Fruit fly (Drosophila melanogaster) whole organism, embryonic: ENCODE results near the gene Rpt6.

Source experiments
- Atf3 ChIP-seq: fragments of 200-800 bp; sonication (Bioruptor generic); optimal IDR thresholded peaks from 3 replicates; lab custom pipeline; 2016; ENCODE audit warnings: missing biosample characterization, missing genetic modification characterization
- B-H2 ChIP-seq: fragments of 200-800 bp; sonication (Bioruptor generic); optimal IDR thresholded peaks from 2 replicates; lab custom pipeline; 2018; ENCODE audit warnings: missing biosample characterization, mild to moderate bottlenecking, missing genetic modification characterization
- CG10654 ChIP-seq: fragments of 200-800 bp; sonication (Bioruptor generic); optimal IDR thresholded peaks from 2 replicates; lab custom pipeline; 2016; ENCODE audit warnings: missing biosample characterization, missing genetic modification characterization
- CG12104 ChIP-seq: fragments of 200-800 bp; sonication (Bioruptor generic); optimal IDR thresholded peaks from 3 replicates; lab custom pipeline; 2016; ENCODE audit warnings: missing biosample characterization, missing genetic modification characterization
- CG13894 ChIP-seq: fragments of 200-800 bp; sonication (Bioruptor generic); optimal IDR thresholded peaks from 3 replicates; lab custom pipeline; 2018; ENCODE audit warnings: missing biosample characterization, mild to moderate bottlenecking, missing genetic modification characterization, moderate library complexity
- CG15269 ChIP-seq: fragments of 200-800 bp; sonication (Bioruptor generic); optimal IDR thresholded peaks from 2 replicates; lab custom pipeline; 2018; ENCODE audit warnings: missing biosample characterization, mild to moderate bottlenecking, missing genetic modification characterization, moderate library complexity
- CG1647 ChIP-seq: fragments of 200-800 bp; sonication (Bioruptor generic); optimal IDR thresholded peaks from 3 replicates; lab custom pipeline; 2016; ENCODE audit warnings: missing biosample characterization, missing genetic modification characterization
- CG18764 ChIP-seq: fragments of 200-800 bp; sonication (Bioruptor generic); optimal IDR thresholded peaks from 3 replicates; lab custom pipeline; 2016; ENCODE audit warnings: missing biosample characterization, missing genetic modification characterization
- CG2120 ChIP-seq: fragments of 200-800 bp; sonication (Bioruptor generic); optimal IDR thresholded peaks from 3 replicates; lab custom pipeline; 2016; ENCODE audit warnings: missing biosample characterization, missing genetic modification characterization
- CG30431 ChIP-seq: fragments of 200-800 bp; sonication (Bioruptor generic); optimal IDR thresholded peaks from 2 replicates; lab custom pipeline; 2017; ENCODE audit warnings: missing biosample characterization, missing genetic modification characterization
- CG3281 ChIP-seq: fragments of 200-800 bp; sonication (Bioruptor generic); optimal IDR thresholded peaks from 3 replicates; lab custom pipeline; 2017; ENCODE audit warnings: missing biosample characterization, mild to moderate bottlenecking, missing genetic modification characterization
- CG4282 ChIP-seq: fragments of 200-800 bp; sonication (Bioruptor generic); optimal IDR thresholded peaks from 2 replicates; lab custom pipeline; 2016; ENCODE audit warnings: missing biosample characterization, missing genetic modification characterization
- CG4617 ChIP-seq: fragments of 200-800 bp; sonication (Bioruptor generic); optimal IDR thresholded peaks from 3 replicates; lab custom pipeline; 2016; ENCODE audit warnings: missing biosample characterization, missing genetic modification characterization, borderline replicate concordance
- CG9727 ChIP-seq: fragments of 200-800 bp; sonication (Bioruptor generic); optimal IDR thresholded peaks from 3 replicates; lab custom pipeline; 2017; ENCODE audit warnings: missing biosample characterization, mild to moderate bottlenecking, missing genetic modification characterization
- CTCF ChIP-seq: fragments of 200-800 bp; sonication (Bioruptor generic); optimal IDR thresholded peaks from 2 replicates; lab custom pipeline; 2017; ENCODE audit warnings: missing biosample characterization, mild to moderate bottlenecking, missing genetic modification characterization, moderate library complexity
- Chrac-16 ChIP-seq: fragments of 200-800 bp; sonication (Bioruptor generic); optimal IDR thresholded peaks from 3 replicates; lab custom pipeline; 2016; ENCODE audit warnings: missing biosample characterization, missing genetic modification characterization
- Dek ChIP-seq: fragments of 200-800 bp; sonication (Bioruptor generic); optimal IDR thresholded peaks from 3 replicates; lab custom pipeline; 2019; ENCODE audit warnings: missing biosample characterization, mild to moderate bottlenecking, missing genetic modification characterization, moderate library complexity
- Dip3 ChIP-seq: fragments of 200-800 bp; sonication (Bioruptor generic); optimal IDR thresholded peaks from 3 replicates; lab custom pipeline; 2016; ENCODE audit warnings: missing biosample characterization, missing genetic modification characterization
- Doc2 ChIP-seq: fragments of 200-800 bp; sonication (Bioruptor generic); IDR thresholded peaks from 2 replicates; pipeline ENCODE4 v1.3.6; 2022; ENCODE audit warnings: missing biosample characterization, missing genetic modification characterization
- Dref ChIP-seq: fragments of 200-800 bp; sonication (Bioruptor generic); IDR thresholded peaks from 2 replicates; pipeline ENCODE4 v1.3.6; 2022; ENCODE audit warnings: missing biosample characterization, missing genetic modification characterization
- Eip74EF ChIP-seq, 2 experiments: fragments of 200-800 bp in 1 of 2; fragments of >200 bp in 1 of 2; sonication (Bioruptor generic) in 1 of 2; optimal IDR thresholded peaks; 2 replicates each; lab custom pipeline; 2017 to 2019; ENCODE audit warnings: missing biosample characterization in 2 of 2, missing genetic modification characterization in 2 of 2, mild to moderate bottlenecking in 1 of 2, moderate library complexity in 1 of 2
- GATAe ChIP-seq: fragments of 200-800 bp; sonication (Bioruptor generic); conservative IDR thresholded peaks from 2 replicates; pipeline ENCODE4 v1.3.6; 2022; ENCODE audit warnings: missing biosample characterization, missing genetic modification characterization
- HLH3B ChIP-seq: fragments of 200-800 bp; sonication (Bioruptor generic); IDR thresholded peaks from 2 replicates; pipeline ENCODE4 v1.3.6; 2022; ENCODE audit warnings: missing biosample characterization, missing genetic modification characterization
- Hr39 ChIP-seq: fragments of >200 bp; optimal IDR thresholded peaks from 2 replicates; lab custom pipeline; 2017
- Hr51 ChIP-seq, 2 experiments: fragments of 200-800 bp; sonication (Bioruptor generic); optimal IDR thresholded peaks; 2 replicates in 1 of 2; 3 replicates in 1 of 2; lab custom pipeline; 2016 to 2018; ENCODE audit warnings: missing biosample characterization in 2 of 2, missing genetic modification characterization in 2 of 2, mild to moderate bottlenecking in 1 of 2, moderate library complexity in 1 of 2
- MESR4 ChIP-seq: fragments of 200-800 bp; sonication (Bioruptor generic); optimal IDR thresholded peaks from 2 replicates; lab custom pipeline; 2018; ENCODE audit warnings: missing biosample characterization, mild to moderate bottlenecking, missing genetic modification characterization, moderate library complexity
- Mes4 ChIP-seq: fragments of 200-800 bp; sonication (Bioruptor generic); optimal IDR thresholded peaks from 2 replicates; lab custom pipeline; 2016; ENCODE audit warnings: missing biosample characterization, missing genetic modification characterization
- Mrtf ChIP-seq: fragments of 200-800 bp; sonication (Bioruptor generic); IDR thresholded peaks from 3 replicates; pipeline ENCODE4 v1.3.6; 2022; ENCODE audit warnings: missing biosample characterization, missing genetic modification characterization
- NC2β ChIP-seq: fragments of 200-800 bp; sonication (Bioruptor generic); optimal IDR thresholded peaks from 2 replicates; lab custom pipeline; 2016; ENCODE audit warnings: missing biosample characterization, missing genetic modification characterization
- Ravus ChIP-seq: fragments of 200-800 bp; sonication (Bioruptor generic); IDR thresholded peaks from 2 replicates; pipeline ENCODE4 v1.3.6; 2022; ENCODE audit warnings: missing biosample characterization, missing genetic modification characterization
- Rfx ChIP-seq: fragments of 200-800 bp; sonication (Bioruptor generic); IDR thresholded peaks from 2 replicates; pipeline ENCODE4 v1.3.6; 2022; ENCODE audit warnings: missing biosample characterization, missing genetic modification characterization
- Sin3A ChIP-seq: fragments of >200 bp; optimal IDR thresholded peaks from 2 replicates; lab custom pipeline; 2018
- Taf1 ChIP-seq: fragments of 200-800 bp; sonication (Bioruptor generic); IDR thresholded peaks from 2 replicates; pipeline ENCODE4 v1.3.6; 2022; ENCODE audit warnings: missing biosample characterization, missing genetic modification characterization
- Trl ChIP-seq, 3 experiments: fragments of >200 bp in 2 of 3; fragments of 200-800 bp in 1 of 3; sonication (Bioruptor generic) in 1 of 3; optimal IDR thresholded peaks; 2 replicates in 1 of 3; 3 replicates in 2 of 3; lab custom pipeline; 2016 to 2017; ENCODE audit warnings: missing biosample characterization in 1 of 3, missing genetic modification characterization in 1 of 3
- Vsx1 ChIP-seq: fragments of 200-800 bp; sonication (Bioruptor generic); optimal IDR thresholded peaks from 2 replicates; lab custom pipeline; 2017; ENCODE audit warnings: missing biosample characterization, mild to moderate bottlenecking, missing genetic modification characterization, missing genetic modification reagents
- Xrp1 ChIP-seq: fragments of 200-800 bp; sonication (Bioruptor generic); IDR thresholded peaks from 2 replicates; pipeline ENCODE4 v1.3.6; 2022; ENCODE audit warnings: missing biosample characterization, missing genetic modification characterization
- bab2 ChIP-seq: fragments of 200-800 bp; sonication (Bioruptor generic); optimal IDR thresholded peaks from 2 replicates; lab custom pipeline; 2016; ENCODE audit warnings: missing biosample characterization, missing genetic modification characterization
- bsh ChIP-seq, 2 experiments: fragments of 200-800 bp; sonication (Bioruptor generic); optimal IDR thresholded peaks; 2 replicates each; lab custom pipeline; 2017 to 2018; ENCODE audit warnings: mild to moderate bottlenecking in 2 of 2, missing biosample characterization in 2 of 2, missing genetic modification characterization in 2 of 2, moderate library complexity in 1 of 2
- cad ChIP-seq: fragments of >200 bp; optimal IDR thresholded peaks from 2 replicates; lab custom pipeline; 2017; ENCODE audit warnings: missing biosample characterization, missing genetic modification characterization
- cg ChIP-seq: fragments of 200-800 bp; sonication (Bioruptor generic); optimal IDR thresholded peaks from 3 replicates; lab custom pipeline; 2019; ENCODE audit warnings: missing biosample characterization, mild to moderate bottlenecking, missing genetic modification characterization, moderate library complexity
- chm ChIP-seq: fragments of 200-800 bp; sonication (Bioruptor generic); IDR thresholded peaks from 2 replicates; pipeline ENCODE4 v1.3.6; 2022; ENCODE audit warnings: missing biosample characterization, missing genetic modification characterization
- crol ChIP-seq: fragments of 200-800 bp; sonication (Bioruptor generic); IDR thresholded peaks from 2 replicates; pipeline ENCODE4 v1.3.6; 2022; ENCODE audit warnings: missing biosample characterization, missing genetic modification characterization
- dmrt99B ChIP-seq: fragments of 200-800 bp; sonication (Bioruptor generic); optimal IDR thresholded peaks from 2 replicates; lab custom pipeline; 2018; ENCODE audit warnings: missing biosample characterization, mild to moderate bottlenecking, missing genetic modification characterization, moderate library complexity
- fru ChIP-seq: fragments of >200 bp; optimal IDR thresholded peaks from 2 replicates; lab custom pipeline; 2017
- jing ChIP-seq: fragments of 200-800 bp; sonication (Bioruptor generic); optimal IDR thresholded peaks from 2 replicates; lab custom pipeline; 2018; ENCODE audit warnings: missing biosample characterization, mild to moderate bottlenecking, missing genetic modification characterization
- nom ChIP-seq: fragments of 200-800 bp; sonication (Bioruptor generic); optimal IDR thresholded peaks from 2 replicates; lab custom pipeline; 2017; ENCODE audit warnings: missing biosample characterization, missing genetic modification characterization, mild to moderate bottlenecking, moderate library complexity, missing genetic modification reagents
- pb ChIP-seq: fragments of 200-800 bp; sonication (Bioruptor generic); optimal IDR thresholded peaks from 3 replicates; lab custom pipeline; 2016; ENCODE audit warnings: missing biosample characterization, missing genetic modification characterization
- pum ChIP-seq: fragments of 200-800 bp; sonication (Bioruptor generic); optimal IDR thresholded peaks from 2 replicates; lab custom pipeline; 2016; ENCODE audit warnings: missing biosample characterization, missing genetic modification characterization
- shn ChIP-seq: fragments of 200-800 bp; sonication (Bioruptor generic); optimal IDR thresholded peaks from 3 replicates; lab custom pipeline; 2016; ENCODE audit warnings: missing biosample characterization, missing genetic modification characterization
- slp2 ChIP-seq: fragments of 200-800 bp; sonication (Bioruptor generic); optimal IDR thresholded peaks from 2 replicates; lab custom pipeline; 2016; ENCODE audit warnings: missing biosample characterization, missing genetic modification characterization

Rpt6 gene

dm6 chrX:21323171-21323695, 7.4 kb downstream of the Rpt6 start (continued):
- TF ChIP-seq Dref (GFP tag; lab: Robert Waterston, UW) (peak; percentile 45), shn (GFP tag; lab: Kevin White, UChicago) (no peak), CG15269 (tag; lab: Kevin White, UChicago) (no peak), CG10654 (GFP tag; lab: Kevin White, UChicago) (no peak), fru (lab: Kevin White, UChicago) (no peak), bab2 (GFP tag; lab: Kevin White, UChicago) (no peak), nom (peak; percentile 4), CG1647 (GFP tag; lab: Kevin White, UChicago) (no peak), crol (GFP tag; lab: Robert Waterston, UW) (0 out of 2 replicates have a peak, but pooled peaks have one; percentile 12), Vsx1 (no peak), Doc2 (no peak), pum (no peak), Eip74EF (GFP tag; optimal IDR thresholded peaks at IDR 0.05; lab: Kevin White, UChicago) (peak in 1 of 2 experiments; percentile 66), Xrp1 (no peak), cg (GFP tag; lab: Kevin White, UChicago) (peak; percentile 70)

dm6 chrX:21323933-21324688, 8.3 kb downstream of the Rpt6 start, which contains the start of the genes Dd and CG1486:
TSS of gene Dd (minus strand) at chrX:21324009.
TSS of gene CG1486 (plus strand) at chrX:21324046.
- TF ChIP-seq B-H2 (GFP tag; lab: Kevin White, UChicago): no peak
- TF ChIP-seq pb (GFP tag; lab: Kevin White, UChicago): no peak
- TF ChIP-seq Xrp1: no peak
- peak; percentile 29 for TF ChIP-seq CG2120 (GFP tag; lab: Kevin White, UChicago)
- TF ChIP-seq Hr39 (lab: Kevin White, UChicago): no peak
- no peak for TF ChIP-seq Mrtf (GFP tag; lab: Robert Waterston, UW)
- TF ChIP-seq Dek (tag; lab: Kevin White, UChicago): no peak
- TF ChIP-seq HLH3B (GFP tag; lab: Robert Waterston, UW): no peak
- TF ChIP-seq Rfx (GFP tag; lab: Robert Waterston, UW): no peak
- no peak for TF ChIP-seq Taf1 (GFP tag; lab: Robert Waterston, UW)
- no peak for TF ChIP-seq CG18764
- TF ChIP-seq Trl (optimal IDR thresholded peaks at IDR 0.05; lab: Kevin White, UChicago): peak in 1 of 2 experiments; percentile 39
- TF ChIP-seq Trl (GFP tag; optimal IDR thresholded peaks at IDR 0.05; lab: Kevin White, UChicago): no peak
- peak; percentile 79 for TF ChIP-seq CG4617 (GFP tag; lab: Kevin White, UChicago)
- no peak for TF ChIP-seq CG3281 (GFP tag; lab: Kevin White, UChicago)
- no peak for TF ChIP-seq slp2 (GFP tag; lab: Kevin White, UChicago)
- TF ChIP-seq chm (GFP tag; lab: Robert Waterston, UW): no peak
- no peak for TF ChIP-seq CG9727 (GFP tag; lab: Kevin White, UChicago)
- TF ChIP-seq CG30431 (GFP tag; lab: Kevin White, UChicago): no peak
- TF ChIP-seq Sin3A (lab: Kevin White, UChicago): peak; percentile 98
- TF ChIP-seq CTCF: peak; percentile 33
- no peak for TF ChIP-seq jing (GFP tag; lab: Kevin White, UChicago)
- TF ChIP-seq Hr51 (GFP tag; optimal IDR thresholded peaks at IDR 0.05; lab: Kevin White, UChicago): no peak
- TF ChIP-seq GATAe (GFP tag; lab: Robert Waterston, UW): no peak
- TF ChIP-seq CG4282 (GFP tag; lab: Kevin White, UChicago): peak; percentile 22
- TF ChIP-seq Atf3 (GFP tag; lab: Kevin White, UChicago): no peak
- no peak for TF ChIP-seq Chrac-16 (GFP tag; lab: Kevin White, UChicago)
- peak in 1 of 2 experiments; percentile 59 for TF ChIP-seq bsh (GFP tag; optimal IDR thresholded peaks at IDR 0.05; lab: Kevin White, UChicago)
- no peak for TF ChIP-seq Mes4
- peak; percentile 15 for TF ChIP-seq CG12104 (GFP tag; lab: Kevin White, UChicago)
- TF ChIP-seq NC2β (GFP tag; lab: Kevin White, UChicago): no peak
- TF ChIP-seq cad: no peak
- no peak for TF ChIP-seq Dip3 (GFP tag; lab: Kevin White, UChicago)
- TF ChIP-seq MESR4 (GFP tag; lab: Kevin White, UChicago): peak; percentile 71
- TF ChIP-seq CG13894 (tag; lab: Kevin White, UChicago): no peak
- no peak for TF ChIP-seq Ravus
- no peak for TF ChIP-seq dmrt99B (tag; lab: Kevin White, UChicago)
